Worm (Caenorhabditis elegans) whole organism, L3 larva: ENCODE data around the gene aaim-1.

ENCODE experiments used
- R02D3.7 ChIP-seq: fragments of 150-350 bp; optimal IDR thresholded peaks from 2 replicates; lab custom pipeline; 2014; ENCODE audit warnings: missing biosample characterization, missing genetic modification characterization
- ceh-28 ChIP-seq: fragments of 150-350 bp; optimal IDR thresholded peaks from 2 replicates; lab custom pipeline; 2014; ENCODE audit warnings: missing biosample characterization, missing genetic modification reagents, missing genetic modification characterization
- ceh-9 ChIP-seq: sonication (generic microtip); optimal IDR thresholded peaks from 2 replicates; lab custom pipeline; 2018; ENCODE audit warnings: missing biosample characterization, missing genetic modification characterization
- egl-5 ChIP-seq: fragments of 150-350 bp; optimal IDR thresholded peaks from 2 replicates; lab custom pipeline; 2017; ENCODE audit warnings: missing biosample characterization, missing genetic modification reagents, missing genetic modification characterization, inconsistent platforms
- elt-2 ChIP-seq: sonication (generic microtip); optimal IDR thresholded peaks from 2 replicates; lab custom pipeline; 2016; ENCODE audit warnings: missing genetic modification reagents, mild to moderate bottlenecking, missing genetic modification characterization, missing compliant biosample characterization
- elt-3 ChIP-seq, 3 experiments: fragments of 150-350 bp in 1 of 3; sonication (generic microtip) in 2 of 3; optimal IDR thresholded peaks; 2 replicates in 2 of 3; 4 replicates in 1 of 3; lab custom pipeline; 2014 to 2017; ENCODE audit warnings: missing biosample characterization in 3 of 3, missing genetic modification characterization in 3 of 3
- eor-1 ChIP-seq, 2 experiments: fragments of 150-350 bp; optimal IDR thresholded peaks; 2 replicates each; lab custom pipeline; 2014 to 2018; ENCODE audit warnings: missing biosample characterization in 2 of 2, missing genetic modification characterization in 2 of 2
- fkh-2 ChIP-seq: fragments of 150-350 bp; optimal IDR thresholded peaks from 2 replicates; lab custom pipeline; 2014; ENCODE audit warnings: missing biosample characterization, missing genetic modification reagents, missing genetic modification characterization
- fos-1 ChIP-seq: fragments of 150-350 bp; optimal IDR thresholded peaks from 2 replicates; lab custom pipeline; 2014; ENCODE audit warnings: missing biosample characterization, missing genetic modification characterization
- mdl-1 ChIP-seq: fragments of 150-350 bp; optimal IDR thresholded peaks from 2 replicates; lab custom pipeline; 2014; ENCODE audit warnings: missing biosample characterization, missing genetic modification characterization
- nhr-11 ChIP-seq: fragments of 150-350 bp; optimal IDR thresholded peaks from 2 replicates; lab custom pipeline; 2014; ENCODE audit warnings: missing biosample characterization, missing genetic modification characterization
- nhr-25 ChIP-seq: sonication (generic microtip); optimal IDR thresholded peaks from 2 replicates; lab custom pipeline; 2017; ENCODE audit warnings: missing biosample characterization, missing genetic modification characterization
- nhr-77 ChIP-seq: fragments of 150-350 bp; optimal IDR thresholded peaks from 2 replicates; lab custom pipeline; 2014; ENCODE audit warnings: missing biosample characterization, missing genetic modification characterization
- pqm-1 ChIP-seq: fragments of 150-350 bp; optimal IDR thresholded peaks from 2 replicates; lab custom pipeline; 2017; ENCODE audit warnings: missing biosample characterization, missing genetic modification characterization, inconsistent platforms

Gene aaim-1

ce11 chrX:6510627-6511026, 51.6 kb downstream of the aaim-1 start, which contains the start of gene ttr-36:
ttr-36 (plus strand) TSS chrX:6510927.
- TF ChIP-seq fkh-2, result no peak

DNA sequence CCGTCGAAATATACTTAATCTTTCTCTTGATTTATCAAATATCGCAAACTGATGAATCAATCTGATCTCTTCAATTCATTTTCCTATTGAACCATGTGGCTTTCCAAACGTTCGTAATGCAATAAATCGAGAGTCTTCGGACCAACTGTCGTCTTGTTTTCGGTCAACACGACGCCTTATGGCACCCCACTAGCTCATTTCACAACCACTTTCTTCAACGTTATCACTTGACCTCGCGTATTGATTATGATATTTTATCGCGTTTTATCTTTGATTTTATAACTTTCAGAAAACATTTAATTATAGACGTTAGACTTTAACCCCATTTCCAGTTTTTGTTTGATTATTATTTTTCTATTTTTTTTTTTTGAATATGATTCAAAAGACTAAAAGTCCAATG, 52.4 kb downstream of the aaim-1 start:
- TF ChIP-seq ceh-28 (tag; lab: Kevin White, UChicago) (no peak), mdl-1 (tag; lab: Kevin White, UChicago) (no peak), ceh-9 (tag; lab: Kevin White, UChicago) (no peak), fos-1 (tag; lab: Kevin White, UChicago) (no peak), pqm-1 (tag; lab: Kevin White, UChicago) (peak; percentile 27), egl-5 (tag; lab: Kevin White, UChicago) (peak; percentile 49), nhr-25 (no peak), nhr-11 (tag; lab: Kevin White, UChicago) (no peak), elt-3 (tag; optimal IDR thresholded peaks at IDR 0.05; lab: Kevin White, UChicago) (no peak), nhr-77 (tag; lab: Kevin White, UChicago) (no peak), R02D3.7 (tag; lab: Kevin White, UChicago) (no peak), elt-2 (peak; percentile 59), eor-1 (tag; optimal IDR thresholded peaks at IDR 0.05; lab: Kevin White, UChicago) (no peak)
